Worm (Caenorhabditis elegans) whole organism, late embryonic: Measurements from ENCODE around the gene him-14.

ENCODE experiments used
- F13H6.1 ChIP-seq: sonication (generic microtip); optimal IDR thresholded peaks from 2 replicates; lab custom pipeline; 2016; ENCODE audit warnings: missing genetic modification characterization, missing compliant biosample characterization
- K02D7.2 ChIP-seq: sonication (generic microtip); optimal IDR thresholded peaks from 2 replicates; lab custom pipeline; 2017; ENCODE audit warnings: mild to moderate bottlenecking, missing genetic modification characterization, missing compliant biosample characterization
- K09A11.1 ChIP-seq: sonication (generic microtip); optimal IDR thresholded peaks from 2 replicates; lab custom pipeline; 2017; ENCODE audit warnings: antibody characterized with exemption, mild to moderate bottlenecking, missing genetic modification characterization, missing compliant biosample characterization; ENCODE audit not compliant: insufficient read depth
- T23F11.4 ChIP-seq: fragments of 200-800 bp; sonication (Bioruptor generic); optimal IDR thresholded peaks from 2 replicates; lab custom pipeline; 2018; ENCODE audit warnings: mild to moderate bottlenecking, missing genetic modification characterization, missing compliant biosample characterization
- ceh-19 ChIP-seq: fragments of 200-800 bp; sonication (Bioruptor generic); optimal IDR thresholded peaks from 2 replicates; lab custom pipeline; 2018; ENCODE audit warnings: mild to moderate bottlenecking, missing genetic modification characterization, missing compliant biosample characterization
- ceh-2 ChIP-seq: sonication (generic microtip); optimal IDR thresholded peaks from 2 replicates; lab custom pipeline; 2016; ENCODE audit warnings: missing genotype, missing genetic modification characterization, missing compliant biosample characterization
- ceh-24 ChIP-seq: sonication (generic microtip); optimal IDR thresholded peaks from 2 replicates; lab custom pipeline; 2016; ENCODE audit warnings: mild to moderate bottlenecking, missing genetic modification characterization, missing compliant biosample characterization
- ceh-31 ChIP-seq: sonication (generic microtip); optimal IDR thresholded peaks from 2 replicates; lab custom pipeline; 2016; ENCODE audit warnings: missing genetic modification characterization, missing compliant biosample characterization
- ceh-48 ChIP-seq: sonication (generic microtip); optimal IDR thresholded peaks from 2 replicates; lab custom pipeline; 2016; ENCODE audit warnings: missing genetic modification characterization, inconsistent platforms, missing compliant biosample characterization
- ceh-9 ChIP-seq: sonication (generic microtip); optimal IDR thresholded peaks from 2 replicates; lab custom pipeline; 2016; ENCODE audit warnings: mild to moderate bottlenecking, missing genetic modification characterization, inconsistent platforms, missing compliant biosample characterization
- dve-1 ChIP-seq: sonication (generic microtip); optimal IDR thresholded peaks from 2 replicates; lab custom pipeline; 2017; ENCODE audit warnings: antibody characterized with exemption, mild to moderate bottlenecking, missing genetic modification characterization, missing compliant biosample characterization
- elt-2 ChIP-seq: sonication (generic microtip); optimal IDR thresholded peaks from 2 replicates; lab custom pipeline; 2016; ENCODE audit warnings: missing genetic modification reagents, missing genetic modification characterization, missing compliant biosample characterization
- elt-4 ChIP-seq: sonication (generic microtip); optimal IDR thresholded peaks from 2 replicates; lab custom pipeline; 2016; ENCODE audit warnings: missing genetic modification characterization, missing compliant biosample characterization
- eyg-1 ChIP-seq: sonication (generic microtip); optimal IDR thresholded peaks from 2 replicates; lab custom pipeline; 2016; ENCODE audit warnings: missing genotype, missing genetic modification characterization, missing compliant biosample characterization
- fkh-10 ChIP-seq: fragments of 150-350 bp; optimal IDR thresholded peaks from 2 replicates; lab custom pipeline; 2014; ENCODE audit warnings: missing biosample characterization, missing genetic modification reagents, missing genetic modification characterization
- fkh-6 ChIP-seq: sonication (generic microtip); optimal IDR thresholded peaks from 2 replicates; lab custom pipeline; 2016; ENCODE audit warnings: missing genetic modification characterization, missing compliant biosample characterization
- hlh-13 ChIP-seq: fragments of 200-800 bp; sonication (Bioruptor generic); optimal IDR thresholded peaks from 2 replicates; lab custom pipeline; 2018; ENCODE audit warnings: mild to moderate bottlenecking, missing genetic modification characterization, missing compliant biosample characterization
- hlh-15 ChIP-seq: sonication (generic microtip); optimal IDR thresholded peaks from 2 replicates; lab custom pipeline; 2016; ENCODE audit warnings: missing genetic modification characterization, missing compliant biosample characterization
- hlh-30 ChIP-seq: sonication (generic microtip); optimal IDR thresholded peaks from 2 replicates; lab custom pipeline; 2017; ENCODE audit warnings: antibody characterized with exemption, missing genetic modification characterization, missing compliant biosample characterization; ENCODE audit not compliant: insufficient read depth
- hlh-6 ChIP-seq: sonication (generic microtip); optimal IDR thresholded peaks from 2 replicates; lab custom pipeline; 2016; ENCODE audit warnings: missing genotype, missing genetic modification characterization, missing compliant biosample characterization
- hlh-8 ChIP-seq: sonication (generic microtip); optimal IDR thresholded peaks from 2 replicates; lab custom pipeline; 2016; ENCODE audit warnings: missing genotype, missing genetic modification characterization, missing compliant biosample characterization
- lim-6 ChIP-seq: sonication (generic microtip); optimal IDR thresholded peaks from 2 replicates; lab custom pipeline; 2016; ENCODE audit warnings: missing genetic modification characterization, missing compliant biosample characterization
- lin-11 ChIP-seq: fragments of 200-800 bp; sonication (Bioruptor generic); optimal IDR thresholded peaks from 2 replicates; lab custom pipeline; 2018; ENCODE audit warnings: mild to moderate bottlenecking, missing genetic modification characterization, missing compliant biosample characterization
- mec-3 ChIP-seq: sonication (generic microtip); optimal IDR thresholded peaks from 2 replicates; lab custom pipeline; 2016; ENCODE audit warnings: borderline replicate concordance, missing genetic modification characterization, missing compliant biosample characterization
- nhr-11 ChIP-seq: fragments of 150-350 bp; optimal IDR thresholded peaks from 2 replicates; lab custom pipeline; 2014; ENCODE audit warnings: missing biosample characterization, missing genetic modification characterization
- npax-4 ChIP-seq: sonication (generic microtip); optimal IDR thresholded peaks from 2 replicates; lab custom pipeline; 2016; ENCODE audit warnings: missing genetic modification characterization, missing compliant biosample characterization
- pat-9 ChIP-seq: fragments of 200-800 bp; sonication (Bioruptor generic); optimal IDR thresholded peaks from 2 replicates; lab custom pipeline; 2018; ENCODE audit warnings: mild to moderate bottlenecking, missing genetic modification characterization, moderate library complexity, missing compliant biosample characterization
- pax-1 ChIP-seq: fragments of 150-350 bp; optimal IDR thresholded peaks from 2 replicates; lab custom pipeline; 2014; ENCODE audit warnings: missing biosample characterization, missing genetic modification characterization
- pha-2 ChIP-seq: sonication (generic microtip); optimal IDR thresholded peaks from 2 replicates; lab custom pipeline; 2017; ENCODE audit warnings: mild to moderate bottlenecking, missing genetic modification characterization, missing compliant biosample characterization
- pha-4 ChIP-seq: fragments of 150-350 bp; optimal IDR thresholded peaks from 2 replicates; lab custom pipeline; 2018; ENCODE audit warnings: missing biosample characterization, missing genetic modification reagents, missing genetic modification characterization
- pqm-1 ChIP-seq: sonication (generic microtip); optimal IDR thresholded peaks from 2 replicates; lab custom pipeline; 2016; ENCODE audit warnings: missing genetic modification characterization, missing compliant biosample characterization
- pros-1 ChIP-seq: fragments of 150-350 bp; optimal IDR thresholded peaks from 2 replicates; lab custom pipeline; 2014; ENCODE audit warnings: missing biosample characterization, missing genetic modification reagents, missing genetic modification characterization
- ref-2 ChIP-seq: sonication (generic microtip); optimal IDR thresholded peaks from 2 replicates; lab custom pipeline; 2016; ENCODE audit warnings: missing genetic modification characterization, missing compliant biosample characterization
- rnt-1 ChIP-seq: sonication (generic microtip); optimal IDR thresholded peaks from 2 replicates; lab custom pipeline; 2016; ENCODE audit warnings: missing genetic modification characterization, missing compliant biosample characterization
- sdc-2 ChIP-seq: sonication (generic microtip); optimal IDR thresholded peaks from 2 replicates; lab custom pipeline; 2016; ENCODE audit warnings: missing genotype, missing genetic modification characterization, missing compliant biosample characterization
- sox-4 ChIP-seq: sonication (generic microtip); optimal IDR thresholded peaks from 2 replicates; lab custom pipeline; 2017; ENCODE audit warnings: mild to moderate bottlenecking, missing genetic modification characterization, inconsistent platforms, missing compliant biosample characterization
- tbx-7 ChIP-seq: sonication (generic microtip); optimal IDR thresholded peaks from 2 replicates; lab custom pipeline; 2016; ENCODE audit warnings: missing genotype, missing genetic modification characterization, missing compliant biosample characterization
- ttx-3 ChIP-seq: sonication (generic microtip); optimal IDR thresholded peaks from 2 replicates; lab custom pipeline; 2016; ENCODE audit warnings: missing genetic modification reagents, missing genetic modification characterization, missing compliant biosample characterization
- unc-55 ChIP-seq: sonication (generic microtip); optimal IDR thresholded peaks from 2 replicates; lab custom pipeline; 2017; ENCODE audit warnings: missing biosample characterization, missing genetic modification reagents, missing genetic modification characterization

The him-14 gene

ce11 chrII:7072315-7072589, 2.5 kb upstream of the him-14 start, which contains the start of gene kars-1:
Gene kars-1 (minus strand): TSS chrII:7072415.
- no peak for TF ChIP-seq ttx-3 (tag; lab: Kevin White, UChicago)
- no peak for TF ChIP-seq ceh-2 (tag; lab: Kevin White, UChicago)
- TF ChIP-seq pros-1 (tag; lab: Kevin White, UChicago): no peak
- no peak for TF ChIP-seq pha-4 (tag; lab: Kevin White, UChicago)
- no peak for TF ChIP-seq hlh-15 (tag; lab: Kevin White, UChicago)
- TF ChIP-seq unc-55 (GFP tag; lab: Kevin White, UChicago): no peak
- TF ChIP-seq T23F11.4: no peak
- TF ChIP-seq ceh-31 (tag; lab: Kevin White, UChicago): no peak
- no peak for TF ChIP-seq hlh-30 (tag; lab: Kevin White, UChicago)
- no peak for TF ChIP-seq F13H6.1 (tag; lab: Kevin White, UChicago)
- TF ChIP-seq K09A11.1 (tag; lab: Kevin White, UChicago): no peak
- no peak for TF ChIP-seq npax-4 (tag; lab: Kevin White, UChicago)
- no peak for TF ChIP-seq mec-3 (tag; lab: Kevin White, UChicago)
- TF ChIP-seq lin-11 (tag; lab: Kevin White, UChicago): no peak
- TF ChIP-seq fkh-6 (tag; lab: Kevin White, UChicago): no peak
- no peak for TF ChIP-seq hlh-13 (GFP tag; lab: Kevin White, UChicago)
- TF ChIP-seq tbx-7 (tag; lab: Kevin White, UChicago): no peak
- no peak for TF ChIP-seq ceh-24 (tag; lab: Kevin White, UChicago)

ce11 chrII:7070434-7070833, 668 bp upstream of the him-14 start:
- TF ChIP-seq pax-1 (tag; lab: Kevin White, UChicago) (no peak), mec-3 (tag; lab: Kevin White, UChicago) (no peak)

ce11 chrII:7065391-7065790, 4.4 kb downstream of the him-14 start, which contains the start of gene nos-2:
Gene nos-2 (plus strand): TSS chrII:7065618.
- TF ChIP-seq K09A11.1 (tag; lab: Kevin White, UChicago) (no peak), rnt-1 (no peak), unc-55 (GFP tag; lab: Kevin White, UChicago) (no peak), pha-4 (tag; lab: Kevin White, UChicago) (no peak), hlh-8 (tag; lab: Kevin White, UChicago) (no peak), K02D7.2 (tag; lab: Kevin White, UChicago) (no peak), T23F11.4 (no peak), ref-2 (tag; lab: Kevin White, UChicago) (no peak), ceh-24 (tag; lab: Kevin White, UChicago) (no peak), sox-4 (tag; lab: Kevin White, UChicago) (no peak), hlh-30 (tag; lab: Kevin White, UChicago) (no peak), nhr-11 (tag; lab: Kevin White, UChicago) (no peak), tbx-7 (tag; lab: Kevin White, UChicago) (no peak)
- TF ChIP-seq, all 69 proteins: peak for 0

- TF ChIP-seq eyg-1 (no peak), lim-6 (tag; lab: Kevin White, UChicago) (no peak), ttx-3 (tag; lab: Kevin White, UChicago) (no peak), dve-1 (tag; lab: Kevin White, UChicago) (no peak), fkh-10 (no peak), tbx-7 (tag; lab: Kevin White, UChicago) (no peak), pat-9 (no peak), ceh-9 (tag; lab: Kevin White, UChicago) (no peak), elt-2 (tag; lab: Kevin White, UChicago) (no peak), lin-11 (tag; lab: Kevin White, UChicago) (no peak), sdc-2 (tag; lab: Kevin White, UChicago) (no peak), hlh-30 (tag; lab: Kevin White, UChicago) (no peak), elt-4 (tag; lab: Kevin White, UChicago) (no peak), pha-2 (no peak), ceh-19 (no peak), hlh-6 (no peak), pqm-1 (no peak), F13H6.1 (tag; lab: Kevin White, UChicago) (no peak), ceh-48 (tag; lab: Kevin White, UChicago) (no peak)
Measured at ce11 chrII:7061730-7062129, 8.0 kb downstream of the him-14 start, which contains the start of gene acs-6. Gene acs-6 (plus strand): TSS chrII:7062030.
